Worm (Caenorhabditis elegans) whole organism, L2 larva: Measurements from ENCODE around the gene dod-24.

Experiments
- F13H6.1 ChIP-seq: sonication (generic microtip); optimal IDR thresholded peaks from 2 replicates; lab custom pipeline; 2016; ENCODE audit warnings: missing genetic modification characterization, missing compliant biosample characterization
- R02D3.7 ChIP-seq: fragments of 150-350 bp; optimal IDR thresholded peaks from 2 replicates; lab custom pipeline; 2014; ENCODE audit warnings: missing biosample characterization, missing genetic modification characterization
- Y55F3AM.14 ChIP-seq: fragments of 200-800 bp; sonication (Bioruptor generic); optimal IDR thresholded peaks from 2 replicates; lab custom pipeline; 2018; ENCODE audit warnings: mild to moderate bottlenecking, missing genetic modification characterization, missing compliant biosample characterization
- blmp-1 ChIP-seq: sonication (generic microtip); optimal IDR thresholded peaks from 2 replicates; lab custom pipeline; 2017; ENCODE audit warnings: missing genetic modification characterization, mild to moderate bottlenecking, missing compliant biosample characterization, antibody characterized with exemption, moderate library complexity; ENCODE audit not compliant: insufficient read depth
- crh-2 ChIP-seq: sonication (generic microtip); optimal IDR thresholded peaks from 2 replicates; lab custom pipeline; 2017; ENCODE audit warnings: missing biosample characterization, missing genetic modification characterization
- dmd-4 ChIP-seq: sonication (generic microtip); optimal IDR thresholded peaks from 2 replicates; lab custom pipeline; 2017; ENCODE audit warnings: missing biosample characterization, missing genetic modification characterization
- elt-1 ChIP-seq: fragments of 150-350 bp; optimal IDR thresholded peaks from 2 replicates; lab custom pipeline; 2014; ENCODE audit warnings: missing biosample characterization, missing genetic modification characterization
- fos-1 ChIP-seq: fragments of 150-350 bp; optimal IDR thresholded peaks from 2 replicates; lab custom pipeline; 2014; ENCODE audit warnings: missing biosample characterization, missing genetic modification characterization
- lin-13 ChIP-seq: fragments of 150-350 bp; optimal IDR thresholded peaks from 2 replicates; lab custom pipeline; 2014; ENCODE audit warnings: missing biosample characterization, missing genetic modification reagents, missing genetic modification characterization
- lin-39 ChIP-seq: fragments of 150-350 bp; optimal IDR thresholded peaks from 2 replicates; lab custom pipeline; 2014; ENCODE audit warnings: missing biosample characterization, missing genetic modification reagents, missing genetic modification characterization
- mab-5 ChIP-seq: fragments of 150-350 bp; optimal IDR thresholded peaks from 2 replicates; lab custom pipeline; 2014; ENCODE audit warnings: missing biosample characterization, missing genetic modification characterization
- nhr-23 ChIP-seq: fragments of 150-350 bp; optimal IDR thresholded peaks from 2 replicates; lab custom pipeline; 2014; ENCODE audit warnings: missing biosample characterization, missing genetic modification reagents, missing genetic modification characterization
- nhr-6 ChIP-seq: fragments of 150-350 bp; optimal IDR thresholded peaks from 2 replicates; lab custom pipeline; 2014; ENCODE audit warnings: missing biosample characterization, missing genetic modification characterization
- sem-4 ChIP-seq: fragments of 150-350 bp; optimal IDR thresholded peaks from 2 replicates; lab custom pipeline; 2014; ENCODE audit warnings: missing biosample characterization, missing genetic modification reagents, missing genetic modification characterization
- skn-1 ChIP-seq: sonication (generic microtip); optimal IDR thresholded peaks from 2 replicates; lab custom pipeline; 2017; ENCODE audit warnings: missing biosample characterization, missing genetic modification characterization
- sma-3 ChIP-seq: sonication (generic microtip); optimal IDR thresholded peaks from 2 replicates; lab custom pipeline; 2016; ENCODE audit warnings: missing genetic modification reagents, missing genetic modification characterization, missing compliant biosample characterization
- sma-9 ChIP-seq, 2 experiments: fragments of 150-350 bp in 1 of 2; sonication (generic microtip) in 1 of 2; optimal IDR thresholded peaks; 2 replicates each; lab custom pipeline; 2014 to 2016; ENCODE audit warnings: missing genetic modification characterization in 2 of 2, mild to moderate bottlenecking in 1 of 2, missing biosample characterization in 1 of 2, missing compliant biosample characterization in 1 of 2, missing genetic modification reagents in 1 of 2, moderate library complexity in 1 of 2
- unc-39 ChIP-seq: fragments of 150-350 bp; optimal IDR thresholded peaks from 2 replicates; lab custom pipeline; 2014; ENCODE audit warnings: missing biosample characterization, missing genetic modification characterization
- unc-55 ChIP-seq: fragments of 150-350 bp; sonication (generic microtip); optimal IDR thresholded peaks from 3 replicates; lab custom pipeline; 2014; ENCODE audit warnings: missing biosample characterization, missing genetic modification reagents, missing genetic modification characterization
- unc-62 ChIP-seq: fragments of 150-350 bp; optimal IDR thresholded peaks from 2 replicates; lab custom pipeline; 2014; ENCODE audit warnings: missing biosample characterization, missing genetic modification reagents, missing genetic modification characterization
- zag-1 ChIP-seq: fragments of 150-350 bp; optimal IDR thresholded peaks from 2 replicates; lab custom pipeline; 2014; ENCODE audit warnings: missing biosample characterization, missing genetic modification characterization
- ztf-1 ChIP-seq: fragments of 200-800 bp; sonication (Bioruptor generic); conservative IDR thresholded peaks from 2 replicates; pipeline ENCODE4 v1.3.6; 2022; ENCODE audit warnings: missing genetic modification characterization, missing compliant biosample characterization
- ztf-11 ChIP-seq: sonication (generic microtip); optimal IDR thresholded peaks from 2 replicates; lab custom pipeline; 2017; ENCODE audit warnings: missing biosample characterization, missing genetic modification characterization

The dod-24 gene

ce11 chrIV:12920553-12920952 is 20.6 kb downstream of the dod-24 start:
- no peak for TF ChIP-seq nhr-6 (tag; lab: Kevin White, UChicago)
- no peak for TF ChIP-seq F13H6.1 (tag; lab: Kevin White, UChicago)
- peak; percentile 78 for TF ChIP-seq sma-9 (GFP tag; optimal IDR thresholded peaks at IDR 0.05; lab: Kevin White, UChicago)
- no peak for TF ChIP-seq sma-9 (tag; optimal IDR thresholded peaks at IDR 0.05; lab: Kevin White, UChicago)
- TF ChIP-seq fos-1, result peak; percentile 73
- peak; percentile 45 for TF ChIP-seq skn-1 (tag; lab: Kevin White, UChicago)
- no peak for TF ChIP-seq zag-1 (tag; lab: Kevin White, UChicago)
- no peak for TF ChIP-seq unc-55

- TF ChIP-seq ztf-1 (GFP tag; lab: Robert Waterston, UW) (no peak), mab-5 (tag; lab: Kevin White, UChicago) (no peak), unc-39 (tag; lab: Kevin White, UChicago) (no peak)
These were observed 22.9 kb downstream of the dod-24 start, which contains the start of gene C32H11.3 for ce11 chrIV:12918256-12918655. C32H11.3 (plus strand) TSS chrIV:12918556.

- no peak for TF ChIP-seq ztf-11 (tag; lab: Kevin White, UChicago)
- TF ChIP-seq lin-13, result no peak
- no peak for TF ChIP-seq Y55F3AM.14 (GFP tag; lab: Kevin White, UChicago)
- TF ChIP-seq blmp-1 (tag; lab: Kevin White, UChicago), result no peak
- no peak for TF ChIP-seq sma-3 (GFP tag; lab: Kevin White, UChicago)
- no peak for TF ChIP-seq nhr-6 (tag; lab: Kevin White, UChicago)
- TF ChIP-seq R02D3.7 (tag; lab: Kevin White, UChicago), result no peak
- TF ChIP-seq zag-1 (tag; lab: Kevin White, UChicago), result no peak
- TF ChIP-seq nhr-23 (tag; lab: Kevin White, UChicago), result no peak
- TF ChIP-seq dmd-4 (tag; lab: Kevin White, UChicago), result no peak
- TF ChIP-seq sem-4, result no peak
- TF ChIP-seq elt-1 (tag; lab: Kevin White, UChicago), result no peak
- no peak for TF ChIP-seq lin-39
- TF ChIP-seq unc-62, result no peak
These were observed 25.7 kb downstream of the dod-24 start, which contains the start of gene srz-15 for ce11 chrIV:12915479-12915878. srz-15 (plus strand) TSS chrIV:12915779.

- no peak for TF ChIP-seq nhr-6 (tag; lab: Kevin White, UChicago)
- TF ChIP-seq crh-2, result no peak
These were observed 26.6 kb downstream of the dod-24 start, which contains the start of gene irg-6 for ce11 chrIV:12914532-12915019. irg-6 (minus strand) TSS chrIV:12914969.

- TF ChIP-seq dmd-4 (tag; lab: Kevin White, UChicago) (no peak), fos-1 (peak; percentile 79), sma-9 (GFP tag; optimal IDR thresholded peaks at IDR 0.05; lab: Kevin White, UChicago) (peak; percentile 51), sma-9 (tag; optimal IDR thresholded peaks at IDR 0.05; lab: Kevin White, UChicago) (no peak)
These were observed 29.2 kb downstream of the dod-24 start, which contains the start of gene K08D8.5 for ce11 chrIV:12911990-12912389. K08D8.5 (minus strand) TSS chrIV:12912129.

ce11 chrIV:12909871-12910270 is 31.3 kb downstream of the dod-24 start, which contains the start of gene K08D8.4:
K08D8.4 (minus strand) TSS chrIV:12909998.
- TF ChIP-seq fos-1 (peak; percentile 86), nhr-6 (tag; lab: Kevin White, UChicago) (no peak)

ce11 chrIV:12906529-12906928 is 34.6 kb downstream of the dod-24 start, which contains the start of gene K08D8.3:
K08D8.3 (minus strand) TSS chrIV:12906659.
- no peak for TF ChIP-seq ztf-11 (tag; lab: Kevin White, UChicago)
- no peak for TF ChIP-seq lin-13
- TF ChIP-seq fos-1, result peak; percentile 89
- peak; percentile 32 for TF ChIP-seq sma-9 (GFP tag; optimal IDR thresholded peaks at IDR 0.05; lab: Kevin White, UChicago)
- no peak for TF ChIP-seq sma-9 (tag; optimal IDR thresholded peaks at IDR 0.05; lab: Kevin White, UChicago)
- TF ChIP-seq skn-1 (tag; lab: Kevin White, UChicago), result peak; percentile 89

- no peak for TF ChIP-seq sem-4
- peak; percentile 55 for TF ChIP-seq fos-1
- TF ChIP-seq, all 48 proteins: peak for 1
These were observed 37.5 kb downstream of the dod-24 start for ce11 chrIV:12903687-12904086.
